Fruit fly (Drosophila melanogaster) whole organism, embryonic: ENCODE data around the gene nuf.

Experiments
- Adf1 ChIP-seq: fragments of 200-800 bp; sonication (Bioruptor generic); IDR thresholded peaks from 2 replicates; pipeline ENCODE4 v1.3.6; 2022; ENCODE audit warnings: missing biosample characterization, missing genetic modification characterization
- Antp ChIP-seq: fragments of 200-800 bp; sonication (Bioruptor generic); optimal IDR thresholded peaks from 3 replicates; lab custom pipeline; 2016; ENCODE audit warnings: missing biosample characterization, missing genetic modification characterization
- Awh ChIP-seq: fragments of 200-800 bp; sonication (Bioruptor generic); IDR thresholded peaks from 2 replicates; pipeline ENCODE4, ENCODE4 v1.3.6; 2022; ENCODE audit warnings: missing biosample characterization, missing genetic modification characterization
- Bteb2 ChIP-seq: fragments of 200-800 bp; sonication (Bioruptor generic); optimal IDR thresholded peaks from 2 replicates; lab custom pipeline; 2016; ENCODE audit warnings: missing biosample characterization, missing genetic modification characterization
- CG10959 ChIP-seq: fragments of 200-800 bp; sonication (Bioruptor generic); IDR thresholded peaks from 2 replicates; pipeline ENCODE4 v1.3.6; 2022; ENCODE audit warnings: missing biosample characterization, missing genetic modification characterization
- CG11504 ChIP-seq: fragments of 200-800 bp; sonication (Bioruptor generic); optimal IDR thresholded peaks from 3 replicates; lab custom pipeline; 2019; ENCODE audit warnings: missing biosample characterization, mild to moderate bottlenecking, missing genetic modification characterization, moderate library complexity
- CG12104 ChIP-seq: fragments of 200-800 bp; sonication (Bioruptor generic); optimal IDR thresholded peaks from 3 replicates; lab custom pipeline; 2016; ENCODE audit warnings: missing biosample characterization, missing genetic modification characterization
- CG12299 ChIP-seq: fragments of 200-800 bp; sonication (Bioruptor generic); optimal IDR thresholded peaks from 2 replicates; lab custom pipeline; 2018; ENCODE audit warnings: missing biosample characterization, mild to moderate bottlenecking, missing genetic modification characterization
- CG13123 ChIP-seq: fragments of 200-800 bp; sonication (Bioruptor generic); optimal IDR thresholded peaks from 2 replicates; lab custom pipeline; 2016; ENCODE audit warnings: missing biosample characterization, missing genetic modification characterization
- CG14710 ChIP-seq: fragments of 200-800 bp; sonication (Bioruptor generic); optimal IDR thresholded peaks from 3 replicates; lab custom pipeline; 2019; ENCODE audit warnings: missing biosample characterization, mild to moderate bottlenecking, missing genetic modification characterization, moderate library complexity
- CG15011 ChIP-seq: fragments of 200-800 bp; sonication (Bioruptor generic); optimal IDR thresholded peaks from 3 replicates; lab custom pipeline; 2018; ENCODE audit warnings: missing biosample characterization, mild to moderate bottlenecking, missing genetic modification characterization
- CG17568 ChIP-seq: fragments of 200-800 bp; sonication (Bioruptor generic); optimal IDR thresholded peaks from 2 replicates; lab custom pipeline; 2018; ENCODE audit warnings: missing biosample characterization, mild to moderate bottlenecking, missing genetic modification characterization, moderate library complexity
- CG2199 ChIP-seq: fragments of 200-800 bp; sonication (Bioruptor generic); IDR thresholded peaks from 3 replicates; pipeline ENCODE4 v1.3.6; 2022; ENCODE audit warnings: missing biosample characterization, missing genetic modification characterization
- CG7372 ChIP-seq: fragments of 200-800 bp; sonication (Bioruptor generic); IDR thresholded peaks from 2 replicates; pipeline ENCODE4 v1.3.6; 2022; ENCODE audit warnings: missing biosample characterization, missing genetic modification characterization
- CG7987 ChIP-seq: fragments of 200-800 bp; sonication (Bioruptor generic); optimal IDR thresholded peaks from 2 replicates; lab custom pipeline; 2018; ENCODE audit warnings: missing biosample characterization, mild to moderate bottlenecking, missing genetic modification characterization, moderate library complexity
- CG8290 ChIP-seq, 3 experiments: fragments of 200-800 bp; sonication (Bioruptor generic); optimal IDR thresholded peaks; 2 replicates each; lab custom pipeline; 2016 to 2019; ENCODE audit warnings: missing biosample characterization in 3 of 3, missing genetic modification characterization in 3 of 3, mild to moderate bottlenecking in 2 of 3, moderate library complexity in 1 of 3
- CG8765 ChIP-seq: fragments of 200-800 bp; sonication (Bioruptor generic); IDR thresholded peaks from 2 replicates; pipeline ENCODE4 v1.3.6; 2022; ENCODE audit warnings: missing biosample characterization, missing genetic modification characterization
- CG8944 ChIP-seq: fragments of 200-800 bp; sonication (Bioruptor generic); optimal IDR thresholded peaks from 3 replicates; lab custom pipeline; 2016; ENCODE audit warnings: missing biosample characterization, missing genetic modification characterization
- Camta ChIP-seq: fragments of 200-800 bp; sonication (Bioruptor generic); optimal IDR thresholded peaks from 2 replicates; lab custom pipeline; 2016; ENCODE audit warnings: missing biosample characterization, missing genetic modification characterization
- CkIIα-i1 ChIP-seq: fragments of 200-800 bp; sonication (Bioruptor generic); IDR thresholded peaks from 2 replicates; pipeline ENCODE4 v1.3.6; 2022; ENCODE audit warnings: missing biosample characterization, missing genetic modification characterization
- E2f2 ChIP-seq: fragments of 200-800 bp; sonication (Bioruptor generic); IDR thresholded peaks from 2 replicates; pipeline ENCODE4 v1.3.6; 2022; ENCODE audit warnings: missing biosample characterization, missing genetic modification characterization
- Elba2 ChIP-seq: fragments of 200-800 bp; sonication (Bioruptor generic); optimal IDR thresholded peaks from 3 replicates; lab custom pipeline; 2016; ENCODE audit warnings: missing biosample characterization, missing genetic modification characterization
- Fer3 ChIP-seq: fragments of 200-800 bp; sonication (Bioruptor generic); optimal IDR thresholded peaks from 2 replicates; lab custom pipeline; 2018; ENCODE audit warnings: missing biosample characterization, mild to moderate bottlenecking, missing genetic modification characterization, moderate library complexity
- H2.0 ChIP-seq: fragments of 200-800 bp; sonication (Bioruptor generic); IDR thresholded peaks from 2 replicates; pipeline ENCODE4 v1.3.6; 2022; ENCODE audit warnings: missing biosample characterization, missing genetic modification characterization
- HLH4C ChIP-seq: fragments of 200-800 bp; sonication (Bioruptor generic); IDR thresholded peaks from 3 replicates; pipeline ENCODE4 v1.3.6; 2022; ENCODE audit warnings: missing biosample characterization, missing genetic modification characterization; ENCODE audit not compliant: partially characterized antibody
- Myb ChIP-seq: fragments of 200-800 bp; sonication (Bioruptor generic); optimal IDR thresholded peaks from 2 replicates; lab custom pipeline; 2016; ENCODE audit warnings: missing biosample characterization, missing genetic modification characterization
- Neu2 ChIP-seq: fragments of 200-800 bp; sonication (Bioruptor generic); optimal IDR thresholded peaks from 3 replicates; lab custom pipeline; 2016; ENCODE audit warnings: missing biosample characterization, missing genetic modification characterization, borderline replicate concordance
- Oli ChIP-seq: fragments of 200-800 bp; sonication (Bioruptor generic); optimal IDR thresholded peaks from 2 replicates; lab custom pipeline; 2018; ENCODE audit warnings: missing biosample characterization, mild to moderate bottlenecking, missing genetic modification characterization, moderate library complexity
- Side ChIP-seq: fragments of 200-800 bp; sonication (Bioruptor generic); optimal IDR thresholded peaks from 2 replicates; lab custom pipeline; 2016; ENCODE audit warnings: missing biosample characterization, missing genetic modification characterization
- Spps ChIP-seq: fragments of 200-800 bp; sonication (Bioruptor generic); optimal IDR thresholded peaks from 2 replicates; lab custom pipeline; 2018; ENCODE audit warnings: missing biosample characterization, mild to moderate bottlenecking, missing genetic modification characterization
- YL-1 ChIP-seq: fragments of 200-800 bp; sonication (Bioruptor generic); optimal IDR thresholded peaks from 3 replicates; lab custom pipeline; 2017; ENCODE audit warnings: missing biosample characterization, mild to moderate bottlenecking, missing genetic modification characterization
- aop ChIP-seq: fragments of 200-800 bp; sonication (Bioruptor generic); IDR thresholded peaks from 2 replicates; pipeline ENCODE4 v1.3.6; 2022; ENCODE audit warnings: missing biosample characterization, missing genetic modification characterization
- ase ChIP-seq: fragments of 200-800 bp; sonication (Bioruptor generic); IDR thresholded peaks from 3 replicates; pipeline ENCODE4 v1.3.6; 2022; ENCODE audit warnings: missing biosample characterization, missing genetic modification characterization
- ato ChIP-seq: fragments of 200-800 bp; sonication (Bioruptor generic); IDR thresholded peaks from 2 replicates; pipeline ENCODE4 v1.3.6; 2022; ENCODE audit warnings: missing biosample characterization, missing genetic modification characterization; ENCODE audit not compliant: partially characterized antibody
- bowl ChIP-seq: fragments of 200-800 bp; sonication (Bioruptor generic); IDR thresholded peaks from 2 replicates; pipeline ENCODE4 v1.3.6; 2022; ENCODE audit warnings: missing biosample characterization, missing genetic modification characterization
- cas ChIP-seq: fragments of 200-800 bp; sonication (Bioruptor generic); IDR thresholded peaks from 2 replicates; pipeline ENCODE4 v1.3.6; 2022; ENCODE audit warnings: missing biosample characterization, missing genetic modification characterization
- cato ChIP-seq: fragments of 200-800 bp; sonication (Bioruptor generic); optimal IDR thresholded peaks from 2 replicates; lab custom pipeline; 2016; ENCODE audit warnings: missing biosample characterization, missing genetic modification characterization, borderline replicate concordance
- chn ChIP-seq: fragments of 200-800 bp; sonication (Bioruptor generic); optimal IDR thresholded peaks from 2 replicates; lab custom pipeline; 2016; ENCODE audit warnings: missing biosample characterization, missing genetic modification characterization
- crc ChIP-seq: fragments of 200-800 bp; sonication (Bioruptor generic); optimal IDR thresholded peaks from 2 replicates; lab custom pipeline; 2016; ENCODE audit warnings: missing biosample characterization, missing genetic modification characterization
- croc ChIP-seq: fragments of 200-800 bp; sonication (Bioruptor generic); conservative IDR thresholded peaks from 3 replicates; pipeline ENCODE4 v1.3.6; 2022; ENCODE audit warnings: missing biosample characterization, missing genetic modification characterization
- dan ChIP-seq: fragments of 200-800 bp; sonication (Bioruptor generic); IDR thresholded peaks from 2 replicates; pipeline ENCODE4 v1.3.6; 2022; ENCODE audit warnings: missing biosample characterization, missing genetic modification characterization
- ems ChIP-seq: fragments of 200-800 bp; sonication (Bioruptor generic); optimal IDR thresholded peaks from 3 replicates; lab custom pipeline; 2016; ENCODE audit warnings: missing biosample characterization, missing genetic modification characterization
- gsb-n ChIP-seq: fragments of 200-800 bp; sonication (Bioruptor generic); optimal IDR thresholded peaks from 3 replicates; lab custom pipeline; 2018; ENCODE audit warnings: missing biosample characterization, mild to moderate bottlenecking, missing genetic modification characterization
- hb ChIP-seq: fragments of 200-800 bp; sonication (Bioruptor generic); IDR thresholded peaks from 3 replicates; pipeline ENCODE4 v1.3.6; 2022; ENCODE audit warnings: missing biosample characterization, missing genetic modification characterization; ENCODE audit not compliant: partially characterized antibody
- ind ChIP-seq: fragments of 200-800 bp; sonication (Bioruptor generic); optimal IDR thresholded peaks from 3 replicates; lab custom pipeline; 2016; ENCODE audit warnings: missing biosample characterization, missing genetic modification characterization
- odd ChIP-seq: fragments of 200-800 bp; sonication (Bioruptor generic); optimal IDR thresholded peaks from 2 replicates; lab custom pipeline; 2017; ENCODE audit warnings: missing biosample characterization, mild to moderate bottlenecking, missing genetic modification characterization
- pita ChIP-seq: fragments of 200-800 bp; sonication (Bioruptor generic); optimal IDR thresholded peaks from 2 replicates; lab custom pipeline; 2017; ENCODE audit warnings: missing biosample characterization, mild to moderate bottlenecking, missing genetic modification characterization
- sr ChIP-seq: fragments of 200-800 bp; sonication (Bioruptor generic); IDR thresholded peaks from 3 replicates; pipeline ENCODE4 v1.3.6; 2022; ENCODE audit warnings: missing biosample characterization, missing genetic modification characterization
- tin ChIP-seq: fragments of 200-800 bp; sonication (Bioruptor generic); optimal IDR thresholded peaks from 3 replicates; lab custom pipeline; 2016; ENCODE audit warnings: missing biosample characterization, missing genetic modification characterization
- twi ChIP-seq: fragments of 200-800 bp; optimal IDR thresholded peaks from 2 replicates; lab custom pipeline; 2019; ENCODE audit warnings: missing biosample characterization, mild to moderate bottlenecking, missing genetic modification characterization, moderate library complexity
- zfh1 ChIP-seq: fragments of 200-800 bp; sonication (Bioruptor generic); IDR thresholded peaks from 3 replicates; pipeline ENCODE4 v1.3.6; 2022; ENCODE audit warnings: missing biosample characterization, missing genetic modification characterization

nuf gene

dm6 chr3L:14166271-14166670 lies 24.4 kb upstream of the nuf start (continued):
- TF ChIP-seq CG15011 (GFP tag; lab: Kevin White, UChicago) = no peak
- no peak for TF ChIP-seq sr (GFP tag; lab: Robert Waterston, UW)
- peak; percentile 46 for TF ChIP-seq Oli
- TF ChIP-seq bowl (GFP tag; lab: Robert Waterston, UW) = no peak
- no peak for TF ChIP-seq YL-1 (GFP tag; lab: Kevin White, UChicago)
- TF ChIP-seq Awh (GFP tag; lab: Robert Waterston, UW) = 0 out of 2 replicates have a peak, but pooled peaks have one; percentile 46
- TF ChIP-seq Antp = no peak
- TF ChIP-seq CG2199 (GFP tag; lab: Robert Waterston, UW) = 0 out of 3 replicates have a peak, but pooled peaks have one; percentile 20
- no peak for TF ChIP-seq Bteb2 (GFP tag; lab: Kevin White, UChicago)
- peak; percentile 73; the same call in 2 of the 3 replicates for TF ChIP-seq zfh1 (GFP tag; lab: Robert Waterston, UW)
- no peak for TF ChIP-seq CG12299 (tag; lab: Kevin White, UChicago)
- no peak for TF ChIP-seq cato (GFP tag; lab: Kevin White, UChicago)
- no peak for TF ChIP-seq twi (tag; lab: Kevin White, UChicago)
- TF ChIP-seq CG7987 (GFP tag; lab: Kevin White, UChicago) = no peak
- TF ChIP-seq Elba2 (GFP tag; lab: Kevin White, UChicago) = no peak
- peak; percentile 40 for TF ChIP-seq H2.0
- TF ChIP-seq chn (GFP tag; lab: Kevin White, UChicago) = peak; percentile 24
- no peak for TF ChIP-seq odd (GFP tag; lab: Kevin White, UChicago)
- no peak for TF ChIP-seq hb (GFP tag; lab: Robert Waterston, UW)
- TF ChIP-seq CkIIα-i1 (GFP tag; lab: Robert Waterston, UW) = no peak
- no peak for TF ChIP-seq aop
- peak; percentile 71 for TF ChIP-seq CG10959
- TF ChIP-seq ind = peak; percentile 15
- peak; percentile 48 for TF ChIP-seq CG14710 (tag; lab: Kevin White, UChicago)
- no peak for TF ChIP-seq Spps (tag; lab: Kevin White, UChicago)
- TF ChIP-seq gsb-n = no peak
- no peak for TF ChIP-seq Neu2
- no peak for TF ChIP-seq CG12104 (GFP tag; lab: Kevin White, UChicago)
- peak; percentile 27; the same call in 1 of the 2 replicates for TF ChIP-seq E2f2
- no peak for TF ChIP-seq ato (GFP tag; lab: Robert Waterston, UW)
- TF ChIP-seq Adf1 (GFP tag; lab: Robert Waterston, UW) = no peak
- TF ChIP-seq cas (GFP tag; lab: Robert Waterston, UW) = no peak
- TF ChIP-seq CG11504 (tag; lab: Kevin White, UChicago) = peak; percentile 21
- no peak for TF ChIP-seq CG8290 (GFP tag; optimal IDR thresholded peaks at IDR 0.05; lab: Kevin White, UChicago)
- peak in 1 of 2 experiments; percentile 25 for TF ChIP-seq CG8290 (tag; optimal IDR thresholded peaks at IDR 0.05; lab: Kevin White, UChicago)
- TF ChIP-seq CG17568 (GFP tag; lab: Kevin White, UChicago) = no peak
- peak; percentile 19 for TF ChIP-seq Camta (GFP tag; lab: Kevin White, UChicago)
- TF ChIP-seq Myb (GFP tag; lab: Kevin White, UChicago) = no peak
- no peak for TF ChIP-seq CG13123 (GFP tag; lab: Kevin White, UChicago)
- TF ChIP-seq CG8765 (GFP tag; lab: Robert Waterston, UW) = no peak
- no peak for TF ChIP-seq Fer3 (tag; lab: Kevin White, UChicago)
- TF ChIP-seq ase (GFP tag; lab: Robert Waterston, UW) = no peak
- TF ChIP-seq croc = peak; percentile 32; the same call in 2 of the 3 replicates
- TF ChIP-seq crc (GFP tag; lab: Kevin White, UChicago) = no peak
- TF ChIP-seq tin = peak; percentile 11
- TF ChIP-seq pita (GFP tag; lab: Kevin White, UChicago) = no peak
- no peak for TF ChIP-seq Side
- no peak for TF ChIP-seq CG7372 (GFP tag; lab: Robert Waterston, UW)
- 0 out of 2 replicates have a peak, but pooled peaks have one; percentile 28 for TF ChIP-seq dan (GFP tag; lab: Robert Waterston, UW)
- peak; percentile 48; the same call in 1 of the 3 replicates for TF ChIP-seq HLH4C
- peak; percentile 12 for TF ChIP-seq ems (GFP tag; lab: Kevin White, UChicago)
- TF ChIP-seq CG8944 (GFP tag; lab: Kevin White, UChicago) = no peak
